Worm (Caenorhabditis elegans): ENCODE data around the gene B0416.11.

DNA sequence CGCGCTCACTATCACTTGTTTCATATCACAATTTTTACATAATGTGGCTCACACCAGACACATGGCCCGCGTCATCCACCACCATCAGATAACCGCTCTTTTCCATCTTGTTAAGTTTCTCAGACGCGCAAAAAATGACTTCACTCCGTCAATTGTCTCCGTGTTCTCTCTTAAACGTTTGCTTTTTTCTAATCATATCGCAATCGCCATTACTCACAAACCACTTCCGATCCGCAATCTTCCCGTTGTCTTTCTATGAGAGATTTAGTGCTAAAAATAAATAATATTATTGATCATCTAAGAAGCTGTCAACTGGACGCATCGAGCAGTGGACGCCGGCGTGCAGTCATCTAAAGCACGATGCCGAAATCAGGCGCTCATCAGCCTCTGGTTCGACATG is 20.5 kb upstream of the B0416.11 start, which contains the start of gene tmc-2:
- TF ChIP-seq cog-1 (tag; optimal IDR thresholded peaks at IDR 0.05): no peak
- TF ChIP-seq ref-1 (GFP tag; conservative IDR thresholded peaks at IDR 0.05): no peak
- no peak for TF ChIP-seq flt-1 (GFP tag; IDR thresholded peaks at IDR 0.05)

Data from whole organism, midembryonic.